Worm (Caenorhabditis elegans) whole organism, young adult: ENCODE results near the gene T10B5.3.

Experiments
- B0336.3 ChIP-seq: fragments of 200-800 bp; sonication (Bioruptor generic); IDR thresholded peaks from 2 replicates; pipeline ENCODE4 v1.3.6; 2022; ENCODE audit warnings: missing genetic modification characterization, missing compliant biosample characterization
- F52B5.7 ChIP-seq: sonication (generic microtip); optimal IDR thresholded peaks from 2 replicates; lab custom pipeline; 2016; ENCODE audit warnings: mild to moderate bottlenecking, missing genetic modification characterization, missing compliant biosample characterization
- K12H6.12 ChIP-seq: fragments of 200-800 bp; sonication (Bioruptor generic); optimal IDR thresholded peaks from 2 replicates; lab custom pipeline; 2018; ENCODE audit warnings: mild to moderate bottlenecking, missing genetic modification characterization, missing compliant biosample characterization
- ceh-40 ChIP-seq: fragments of 200-800 bp; sonication (Bioruptor generic); IDR thresholded peaks from 2 replicates; pipeline ENCODE4 v1.3.6; 2022; ENCODE audit warnings: missing genetic modification characterization, missing compliant biosample characterization
- lin-35 ChIP-seq, 3 experiments: fragments of 150-350 bp in 2 of 3; sonication (generic microtip) in 1 of 3; optimal IDR thresholded peaks; 2 replicates each; lab custom pipeline; 2014 to 2018; ENCODE audit warnings: missing biosample characterization in 3 of 3, missing genetic modification characterization in 3 of 3, missing genetic modification reagents in 3 of 3
- lir-1 ChIP-seq: fragments of 200-800 bp; sonication (Bioruptor generic); conservative IDR thresholded peaks from 2 replicates; pipeline ENCODE4 v1.3.6; 2022; ENCODE audit warnings: missing genetic modification reagents, missing genetic modification characterization, missing compliant biosample characterization
- nhr-90 ChIP-seq: sonication (generic microtip); optimal IDR thresholded peaks from 2 replicates; lab custom pipeline; 2016; ENCODE audit warnings: missing genotype, mild to moderate bottlenecking, missing genetic modification characterization, missing compliant biosample characterization
- pha-4 ChIP-seq: fragments of 150-350 bp; sonication (generic microtip); optimal IDR thresholded peaks from 2 replicates; lab custom pipeline; 2014; ENCODE audit warnings: missing biosample characterization, missing genetic modification reagents, missing genetic modification characterization
- rpc-1 ChIP-seq, 2 experiments: fragments of 150-350 bp in 1 of 2; sonication (generic microtip) in 1 of 2; optimal IDR thresholded peaks; 2 replicates each; lab custom pipeline; 2014 to 2018; ENCODE audit warnings: missing biosample characterization in 1 of 2, missing genetic modification characterization in 1 of 2, missing genetic modification reagents in 1 of 2, missing genotype in 1 of 2

DNA sequence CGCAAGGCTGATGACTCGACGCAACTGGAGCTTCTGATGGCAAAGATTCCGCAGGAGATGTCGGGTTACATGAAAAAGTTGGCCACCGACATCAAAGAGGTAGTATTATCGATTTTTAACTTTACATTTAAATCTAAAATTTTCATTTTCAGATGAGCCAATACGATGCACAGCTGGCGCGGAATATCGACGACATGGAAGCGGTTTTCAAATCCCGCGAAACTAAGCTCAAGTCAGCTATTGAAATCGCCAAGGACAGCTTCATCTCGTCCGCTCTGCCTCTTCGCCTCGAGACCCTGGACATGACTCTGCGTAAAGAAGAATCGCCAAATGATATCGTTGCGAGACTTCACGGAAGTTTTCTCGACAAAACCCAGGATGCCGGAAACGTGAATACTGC is at the start of gene T10B5.3:
- TF ChIP-seq lin-35 (GFP tag; optimal IDR thresholded peaks at IDR 0.05; lab: Kevin White, UChicago), result no peak
- no peak for TF ChIP-seq lir-1 (GFP tag; lab: Robert Waterston, UW)
- no peak for TF ChIP-seq B0336.3 (GFP tag; lab: Robert Waterston, UW)
- TF ChIP-seq ceh-40 (GFP tag; lab: Robert Waterston, UW), result no peak
- TF ChIP-seq rpc-1 (optimal IDR thresholded peaks at IDR 0.05; lab: Kevin White, UChicago), result no peak
- TF ChIP-seq rpc-1 (tag; optimal IDR thresholded peaks at IDR 0.05; lab: Kevin White, UChicago), result no peak
- TF ChIP-seq K12H6.12 (tag; lab: Kevin White, UChicago), result no peak
- TF ChIP-seq F52B5.7 (tag; lab: Kevin White, UChicago), result no peak
- TF ChIP-seq pha-4 (tag; lab: Kevin White, UChicago), result no peak
- no peak for TF ChIP-seq nhr-90
